Worm (Caenorhabditis elegans) whole organism, late embryonic: ENCODE data around the gene flp-7.

Experiments used
- ama-1 ChIP-seq: fragments of 150-350 bp; optimal IDR thresholded peaks from 2 replicates; lab custom pipeline; 2014
- eyg-1 ChIP-seq: sonication (generic microtip); optimal IDR thresholded peaks from 2 replicates; lab custom pipeline; 2016; ENCODE audit warnings: missing genotype, missing genetic modification characterization, missing compliant biosample characterization
- rnt-1 ChIP-seq: sonication (generic microtip); optimal IDR thresholded peaks from 2 replicates; lab custom pipeline; 2016; ENCODE audit warnings: missing genetic modification characterization, missing compliant biosample characterization

DNA sequence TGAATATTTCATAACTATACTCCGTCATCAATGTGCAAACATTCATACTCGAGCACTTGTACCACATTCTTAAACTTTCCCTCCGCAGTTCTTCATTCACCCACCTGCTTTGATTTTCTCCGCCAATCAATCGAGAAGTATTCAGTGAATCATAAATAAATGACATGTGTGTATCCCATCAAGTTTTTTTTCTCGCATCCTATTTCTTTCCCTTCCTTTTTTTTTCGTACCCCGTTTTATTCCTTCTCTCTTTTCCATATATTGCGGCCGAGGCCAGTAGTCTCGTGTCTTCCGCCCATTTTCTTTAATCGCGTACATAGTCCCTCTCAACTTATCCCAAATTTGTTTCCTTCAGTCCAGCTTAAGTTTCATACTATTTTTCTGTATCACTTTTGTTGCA, 37.0 kb upstream of the flp-7 start, which contains the start of gene atat-2:
- TF ChIP-seq eyg-1 (tag; lab: Kevin White, UChicago) = no peak
- TF ChIP-seq rnt-1 (tag; lab: Kevin White, UChicago) = no peak
- TF ChIP-seq ama-1 (lab: Kevin White, UChicago) = no peak
